Worm (Caenorhabditis elegans) whole organism, L2 larva: Measurements from ENCODE around the gene T07E3.2.

Experiments
- C34F6.9 ChIP-seq: fragments of 150-350 bp; optimal IDR thresholded peaks from 2 replicates; lab custom pipeline; 2014; ENCODE audit warnings: missing biosample characterization, missing genetic modification characterization
- R02D3.7 ChIP-seq: fragments of 150-350 bp; optimal IDR thresholded peaks from 2 replicates; lab custom pipeline; 2014; ENCODE audit warnings: missing biosample characterization, missing genetic modification characterization
- dmd-4 ChIP-seq: sonication (generic microtip); optimal IDR thresholded peaks from 2 replicates; lab custom pipeline; 2017; ENCODE audit warnings: missing biosample characterization, missing genetic modification characterization
- nhr-12 ChIP-seq: fragments of 150-350 bp; optimal IDR thresholded peaks from 2 replicates; lab custom pipeline; 2014; ENCODE audit warnings: missing biosample characterization, missing genetic modification characterization
- nhr-25 ChIP-seq: fragments of 150-350 bp; sonication (generic microtip); optimal IDR thresholded peaks from 3 replicates; lab custom pipeline; 2014; ENCODE audit warnings: missing biosample characterization, missing genetic modification characterization
- sma-9 ChIP-seq, 2 experiments: fragments of 150-350 bp in 1 of 2; sonication (generic microtip) in 1 of 2; optimal IDR thresholded peaks; 2 replicates each; lab custom pipeline; 2014 to 2016; ENCODE audit warnings: missing genetic modification characterization in 2 of 2, mild to moderate bottlenecking in 1 of 2, missing biosample characterization in 1 of 2, missing compliant biosample characterization in 1 of 2, missing genetic modification reagents in 1 of 2, moderate library complexity in 1 of 2

ce11 chrIII:6869996-6870395, 36.5 kb upstream of the T07E3.2 start, which contains the start of gene K04C2.8:
- TF ChIP-seq C34F6.9 (tag; lab: Kevin White, UChicago) (no peak), nhr-25 (tag; lab: Kevin White, UChicago) (no peak), dmd-4 (no peak), nhr-12 (tag; lab: Kevin White, UChicago) (no peak), R02D3.7 (tag; lab: Kevin White, UChicago) (no peak), sma-9 (GFP tag; optimal IDR thresholded peaks at IDR 0.05; lab: Kevin White, UChicago) (no peak), sma-9 (tag; optimal IDR thresholded peaks at IDR 0.05; lab: Kevin White, UChicago) (no peak)
